Worm (Caenorhabditis elegans) whole organism, young adult: ENCODE results near the gene atp-5.

ENCODE experiments used
- C17E4.6 ChIP-seq: fragments of 200-800 bp; sonication (Bioruptor generic); IDR thresholded peaks from 2 replicates; pipeline ENCODE4 v1.3.6; 2022; ENCODE audit warnings: missing genetic modification reagents, missing genetic modification characterization, missing compliant biosample characterization
- F22D6.2 ChIP-seq: sonication (generic microtip); optimal IDR thresholded peaks from 2 replicates; lab custom pipeline; 2016; ENCODE audit warnings: mild to moderate bottlenecking, missing genetic modification characterization, missing compliant biosample characterization
- ccch-3 ChIP-seq: fragments of 200-800 bp; sonication (Bioruptor generic); optimal IDR thresholded peaks from 2 replicates; lab custom pipeline; 2018; ENCODE audit warnings: mild to moderate bottlenecking, missing genetic modification characterization, missing compliant biosample characterization
- ceh-91 ChIP-seq: fragments of 200-800 bp; sonication (Bioruptor generic); IDR thresholded peaks from 2 replicates; pipeline ENCODE4 v1.3.6; 2022; ENCODE audit warnings: missing genetic modification reagents, missing genetic modification characterization, missing compliant biosample characterization
- dpff-1 ChIP-seq: sonication (generic microtip); optimal IDR thresholded peaks from 2 replicates; lab custom pipeline; 2017; ENCODE audit warnings: mild to moderate bottlenecking, missing genetic modification characterization, missing compliant biosample characterization
- egl-18 ChIP-seq: fragments of 200-800 bp; sonication (Bioruptor generic); IDR thresholded peaks from 2 replicates; pipeline ENCODE4 v1.3.6; 2022; ENCODE audit warnings: missing genetic modification reagents, missing genetic modification characterization, missing compliant biosample characterization
- lin-54 ChIP-seq: fragments of 200-800 bp; sonication (Bioruptor generic); optimal IDR thresholded peaks from 2 replicates; lab custom pipeline; 2018; ENCODE audit warnings: mild to moderate bottlenecking, missing genetic modification characterization, missing compliant biosample characterization
- mxl-1 ChIP-seq: sonication (generic microtip); optimal IDR thresholded peaks from 2 replicates; lab custom pipeline; 2016; ENCODE audit warnings: missing genetic modification characterization, missing compliant biosample characterization
- rec-8 ChIP-seq, 2 experiments: sonication (generic microtip); optimal IDR thresholded peaks; 2 replicates each; lab custom pipeline; 2016; ENCODE audit warnings: mild to moderate bottlenecking in 2 of 2, missing genetic modification characterization in 2 of 2, missing genetic modification reagents in 2 of 2, missing genotype in 2 of 2, missing biosample characterization in 1 of 2, missing compliant biosample characterization in 1 of 2, moderate library complexity in 1 of 2
- sea-2 ChIP-seq: fragments of 200-800 bp; sonication (Bioruptor generic); IDR thresholded peaks from 2 replicates; pipeline ENCODE4 v1.3.6; 2022; ENCODE audit warnings: missing genetic modification characterization, missing compliant biosample characterization
- tbp1 ChIP-seq: fragments of 200-800 bp; sonication (Bioruptor generic); optimal IDR thresholded peaks from 2 replicates; lab custom pipeline; 2018; ENCODE audit warnings: mild to moderate bottlenecking, missing genetic modification characterization, missing compliant biosample characterization

ce11 chrV:11148971-11149370, 25.3 kb upstream of the atp-5 start:
- no peak for TF ChIP-seq C17E4.6 (GFP tag; lab: Robert Waterston, UW)
- no peak for TF ChIP-seq egl-18
- no peak for TF ChIP-seq ceh-91
- TF ChIP-seq lin-54: no peak
- TF ChIP-seq F22D6.2 (tag; lab: Kevin White, UChicago): no peak
- no peak for TF ChIP-seq tbp1 (GFP tag; lab: Kevin White, UChicago)
- no peak for TF ChIP-seq sea-2
- no peak for TF ChIP-seq mxl-1
- no peak for TF ChIP-seq ccch-3 (GFP tag; lab: Kevin White, UChicago)
- no peak for TF ChIP-seq dpff-1 (tag; lab: Kevin White, UChicago)
- no peak for TF ChIP-seq rec-8 (tag; optimal IDR thresholded peaks at IDR 0.05; lab: Kevin White, UChicago)
